Fruit fly (Drosophila melanogaster): ENCODE results near the gene CG17562.

DNA sequence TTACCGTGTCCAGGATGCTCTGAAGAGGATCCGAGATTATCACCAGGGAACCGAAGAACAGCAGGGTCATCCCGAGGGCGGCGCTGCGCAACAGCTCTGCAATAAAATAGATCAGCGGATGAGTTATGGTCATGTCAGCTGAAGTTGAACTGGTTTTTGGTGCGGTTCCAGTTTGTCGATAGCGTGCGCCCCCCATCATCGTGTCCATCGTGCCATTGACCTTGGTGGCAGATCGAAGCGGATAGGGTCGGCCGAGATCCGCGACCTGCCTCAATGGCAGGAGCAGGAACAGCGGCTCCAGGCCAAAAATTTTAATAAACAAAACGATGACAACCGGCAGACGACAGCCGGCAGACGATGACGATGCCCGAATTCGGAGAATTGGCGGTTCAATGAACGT is 15.5 kb upstream of the CG17562 start:
- TF ChIP-seq CTCF (optimal IDR thresholded peaks at IDR 0.05) (no peak), CG8478 (optimal IDR thresholded peaks at IDR 0.05) (no peak)
